Worm (Caenorhabditis elegans): ENCODE data around the gene blos-2.

The blos-2 gene

ce11 chrIV:6365045-6365444, 31.0 kb downstream of the blos-2 start, which contains the start of gene Y73B6BL.270:
Gene Y73B6BL.270 (plus strand): TSS chrIV:6365345.
- no peak for TF ChIP-seq flh-1 (GFP tag; optimal IDR thresholded peaks at IDR 0.05)
- TF ChIP-seq unc-39 (tag; optimal IDR thresholded peaks at IDR 0.05): no peak
- no peak for TF ChIP-seq elt-3 (tag; optimal IDR thresholded peaks at IDR 0.05)
- no peak for TF ChIP-seq ces-1 (GFP tag; optimal IDR thresholded peaks at IDR 0.05)
- no peak for TF ChIP-seq ham-2 (GFP tag; optimal IDR thresholded peaks at IDR 0.05)
- TF ChIP-seq elt-1 (tag; optimal IDR thresholded peaks at IDR 0.05; ENCODE audit: borderline replicate concordance, insufficient read depth): no peak
- TF ChIP-seq ceh-43 (GFP tag; optimal IDR thresholded peaks at IDR 0.05): no peak

DNA sequence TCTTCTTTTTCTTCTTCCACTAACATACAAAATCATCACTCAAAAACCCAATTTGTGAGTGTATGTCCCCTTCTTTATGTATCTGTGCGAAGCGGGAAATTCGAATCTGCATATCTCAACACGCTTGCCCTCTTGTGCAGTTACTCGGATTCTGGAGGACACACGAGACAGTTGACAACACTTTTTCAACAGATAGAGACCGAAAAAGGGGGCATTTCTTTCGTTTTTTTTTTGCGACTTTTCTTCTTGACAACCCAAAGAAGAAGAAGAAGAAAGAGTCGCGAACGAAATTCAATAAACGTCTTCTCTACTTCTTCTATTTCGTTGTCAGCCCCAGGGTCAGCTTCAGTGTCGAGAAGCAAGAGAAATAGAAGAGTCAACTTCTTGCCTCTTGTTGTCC, 32.0 kb downstream of the blos-2 start:
- TF ChIP-seq nhr-28 (tag; optimal IDR thresholded peaks at IDR 0.05): no peak
- TF ChIP-seq ces-1 (GFP tag; optimal IDR thresholded peaks at IDR 0.05): peak; percentile 92
- TF ChIP-seq unc-39 (tag; optimal IDR thresholded peaks at IDR 0.05): no peak
- no peak for TF ChIP-seq lin-32 (GFP tag; optimal IDR thresholded peaks at IDR 0.05)

DNA sequence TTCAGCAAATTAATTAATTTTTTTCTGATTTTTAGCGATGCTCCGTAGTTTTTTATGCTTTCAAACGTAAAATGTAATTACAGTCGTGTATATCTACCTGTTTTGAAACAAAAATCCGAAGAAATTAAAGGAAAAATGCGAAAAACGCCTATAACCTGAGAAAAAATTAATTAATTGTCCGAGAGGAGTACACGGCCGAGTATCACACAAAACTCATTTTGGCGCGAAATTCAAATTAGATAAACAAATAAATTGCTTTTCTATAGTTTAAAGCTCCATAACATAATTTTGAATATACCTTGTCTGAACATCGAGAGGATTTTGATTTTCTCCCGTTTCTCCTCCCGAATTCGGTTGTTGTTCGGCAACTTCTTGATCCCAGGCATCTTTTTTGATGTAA, 35.5 kb downstream of the blos-2 start:
- TF ChIP-seq flh-1 (GFP tag; optimal IDR thresholded peaks at IDR 0.05) (no peak), tbx-8 (GFP tag; optimal IDR thresholded peaks at IDR 0.05) (no peak), unc-62 (GFP tag; optimal IDR thresholded peaks at IDR 0.05) (no peak), nhr-237 (tag; optimal IDR thresholded peaks at IDR 0.05) (no peak)

DNA sequence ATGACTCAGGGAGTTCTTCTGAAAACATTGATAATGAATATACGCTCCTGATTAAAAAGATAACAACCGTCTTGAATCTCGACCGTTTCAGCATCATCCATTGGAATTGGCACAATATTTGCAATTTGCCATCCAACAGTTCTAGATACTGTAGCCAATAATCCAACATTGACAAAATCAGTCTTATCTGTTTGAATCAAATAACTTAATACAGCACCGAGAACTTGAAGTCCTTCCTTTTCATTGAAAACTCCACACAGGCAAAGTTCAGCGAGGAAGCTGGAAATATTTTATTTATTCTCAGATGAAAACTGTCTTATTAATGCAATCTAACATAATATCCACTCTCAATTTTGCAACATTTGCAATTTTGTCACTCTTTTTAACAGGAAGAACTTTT, 38.3 kb downstream of the blos-2 start:
- TF ChIP-seq unc-120 (tag; optimal IDR thresholded peaks at IDR 0.05; ENCODE audit: poor library complexity, severe bottlenecking): no peak
- TF ChIP-seq snpc-4 (tag; optimal IDR thresholded peaks at IDR 0.05): no peak
- no peak for TF ChIP-seq elt-1 (tag; optimal IDR thresholded peaks at IDR 0.05; ENCODE audit: borderline replicate concordance, insufficient read depth)
- TF ChIP-seq tbx-8 (GFP tag; optimal IDR thresholded peaks at IDR 0.05): no peak
- TF ChIP-seq nhr-2 (tag; optimal IDR thresholded peaks at IDR 0.05): no peak
- TF ChIP-seq lin-32 (GFP tag; optimal IDR thresholded peaks at IDR 0.05): no peak
- TF ChIP-seq drap-1 (GFP tag; optimal IDR thresholded peaks at IDR 0.05): no peak
- no peak for TF ChIP-seq hlh-1 (tag; optimal IDR thresholded peaks at IDR 0.05)
- no peak for TF ChIP-seq sem-2 (GFP tag; optimal IDR thresholded peaks at IDR 0.05)
- TF ChIP-seq sptf-1 (tag; optimal IDR thresholded peaks at IDR 0.05): no peak
- no peak for TF ChIP-seq unc-62 (GFP tag; optimal IDR thresholded peaks at IDR 0.05)
- no peak for TF ChIP-seq nhr-76 (tag; optimal IDR thresholded peaks at IDR 0.05)
- TF ChIP-seq mls-2 (tag; optimal IDR thresholded peaks at IDR 0.05): no peak

ce11 chrIV:6372993-6373392, 39.0 kb downstream of the blos-2 start, which contains the start of gene smg-3:
Gene smg-3 (minus strand): TSS chrIV:6373093.
- TF ChIP-seq lin-32 (GFP tag; optimal IDR thresholded peaks at IDR 0.05) (no peak), lsy-2 (tag; optimal IDR thresholded peaks at IDR 0.05) (no peak)

ce11 chrIV:6373721-6374120, 39.7 kb downstream of the blos-2 start:
- no peak for TF ChIP-seq sptf-1 (tag; optimal IDR thresholded peaks at IDR 0.05)
- no peak for TF ChIP-seq nhr-12 (tag; optimal IDR thresholded peaks at IDR 0.05)
- no peak for TF ChIP-seq unc-62 (GFP tag; optimal IDR thresholded peaks at IDR 0.05)
- no peak for TF ChIP-seq unc-120 (tag; optimal IDR thresholded peaks at IDR 0.05; ENCODE audit: poor library complexity, severe bottlenecking)
- no peak for TF ChIP-seq mep-1 (tag; optimal IDR thresholded peaks at IDR 0.05)
- TF ChIP-seq drap-1 (GFP tag; optimal IDR thresholded peaks at IDR 0.05): no peak
- no peak for TF ChIP-seq lin-13 (tag; optimal IDR thresholded peaks at IDR 0.05)
- no peak for TF ChIP-seq cnd-1 (tag; optimal IDR thresholded peaks at IDR 0.05)
- no peak for TF ChIP-seq nhr-28 (tag; optimal IDR thresholded peaks at IDR 0.05)
- TF ChIP-seq lin-32 (GFP tag; optimal IDR thresholded peaks at IDR 0.05): no peak
- TF ChIP-seq mls-2 (tag; optimal IDR thresholded peaks at IDR 0.05): no peak
- TF ChIP-seq elt-3 (tag; optimal IDR thresholded peaks at IDR 0.05): no peak
- TF ChIP-seq ces-1 (GFP tag; optimal IDR thresholded peaks at IDR 0.05): no peak
- TF ChIP-seq ceh-43 (GFP tag; optimal IDR thresholded peaks at IDR 0.05): no peak
- no peak for TF ChIP-seq bed-3 (GFP tag; optimal IDR thresholded peaks at IDR 0.05)
- no peak for TF ChIP-seq unc-39 (tag; optimal IDR thresholded peaks at IDR 0.05)
- TF ChIP-seq flh-1 (GFP tag; optimal IDR thresholded peaks at IDR 0.05): no peak
- no peak for TF ChIP-seq ztf-11 (tag; optimal IDR thresholded peaks at IDR 0.05)
- no peak for TF ChIP-seq M03D4.4 (tag; optimal IDR thresholded peaks at IDR 0.05)
- TF ChIP-seq lsy-2 (tag; optimal IDR thresholded peaks at IDR 0.05): no peak
